Worm (Caenorhabditis elegans) whole organism, mixed stage, embryonic: ENCODE measurements around the gene rmif-2.

Experiments used
- elt-3 ChIP-seq: fragments of 150-350 bp; optimal IDR thresholded peaks from 2 replicates; lab custom pipeline; 2014; ENCODE audit warnings: missing biosample characterization, missing genetic modification characterization
- flh-1 ChIP-seq: fragments of 200-800 bp; sonication (Bioruptor generic); optimal IDR thresholded peaks from 2 replicates; lab custom pipeline; 2018; ENCODE audit warnings: mild to moderate bottlenecking, missing genetic modification characterization, moderate library complexity, missing compliant biosample characterization
- ham-2 ChIP-seq: fragments of 200-800 bp; sonication (Bioruptor generic); optimal IDR thresholded peaks from 2 replicates; lab custom pipeline; 2018; ENCODE audit warnings: mild to moderate bottlenecking, missing genetic modification characterization, missing compliant biosample characterization
- lin-13 ChIP-seq: fragments of 150-350 bp; optimal IDR thresholded peaks from 2 replicates; lab custom pipeline; 2014; ENCODE audit warnings: missing biosample characterization, missing genetic modification characterization
- lsy-2 ChIP-seq: fragments of 150-350 bp; optimal IDR thresholded peaks from 2 replicates; lab custom pipeline; 2014; ENCODE audit warnings: missing biosample characterization, missing genetic modification characterization
- mab-5 ChIP-seq: fragments of 150-350 bp; optimal IDR thresholded peaks from 2 replicates; lab custom pipeline; 2014; ENCODE audit warnings: missing biosample characterization, missing genetic modification characterization
- mls-2 ChIP-seq: sonication (generic microtip); optimal IDR thresholded peaks from 2 replicates; lab custom pipeline; 2016; ENCODE audit warnings: mild to moderate bottlenecking, missing genetic modification characterization, moderate library complexity, missing compliant biosample characterization
- nhr-12 ChIP-seq: fragments of 150-350 bp; optimal IDR thresholded peaks from 2 replicates; lab custom pipeline; 2014; ENCODE audit warnings: missing biosample characterization, missing genetic modification characterization
- nhr-237 ChIP-seq: fragments of 150-350 bp; optimal IDR thresholded peaks from 2 replicates; lab custom pipeline; 2014; ENCODE audit warnings: missing biosample characterization, missing genetic modification characterization
- pha-4 ChIP-seq: fragments of 150-350 bp; optimal IDR thresholded peaks from 2 replicates; lab custom pipeline; 2018; ENCODE audit warnings: missing biosample characterization, missing genetic modification reagents, missing genetic modification characterization
- unc-120 ChIP-seq: sonication (generic microtip); optimal IDR thresholded peaks from 2 replicates; lab custom pipeline; 2017; ENCODE audit warnings: missing genetic modification characterization, missing compliant biosample characterization; ENCODE audit not compliant: poor library complexity, severe bottlenecking
- unc-62 ChIP-seq: fragments of 150-350 bp; optimal IDR thresholded peaks from 2 replicates; lab custom pipeline; 2014; ENCODE audit warnings: missing biosample characterization, missing genetic modification reagents, missing genetic modification characterization
- ztf-11 ChIP-seq: fragments of 150-350 bp; optimal IDR thresholded peaks from 2 replicates; lab custom pipeline; 2014; ENCODE audit warnings: missing biosample characterization, missing genetic modification characterization

- TF ChIP-seq mls-2 (tag; lab: Kevin White, UChicago) (no peak), mab-5 (tag; lab: Kevin White, UChicago) (no peak), flh-1 (no peak), lin-13 (tag; lab: Kevin White, UChicago) (no peak), unc-120 (tag; lab: Kevin White, UChicago) (no peak), nhr-12 (tag; lab: Kevin White, UChicago) (no peak), elt-3 (tag; lab: Kevin White, UChicago) (no peak), unc-62 (no peak), pha-4 (tag; lab: Kevin White, UChicago) (no peak), nhr-237 (no peak), lsy-2 (no peak), ztf-11 (no peak), ham-2 (GFP tag; lab: Kevin White, UChicago) (no peak)
Observed at ce11 chrIV:1234780-1235179, 52.4 kb downstream of the rmif-2 start.
